Worm (Caenorhabditis elegans) whole organism, L1 larva: ENCODE measurements around the gene ctf-4.
A peak's percentile ranks its signal among the peaks of the same experiment; 100 is the strongest.

Experiments used
- Y116A8C.19 ChIP-seq: sonication (generic microtip); optimal IDR thresholded peaks from 2 replicates; lab custom pipeline; 2016; ENCODE audit warnings: missing compliant biosample characterization, missing genetic modification characterization, borderline replicate concordance
- alr-1 ChIP-seq: fragments of 200-800 bp; sonication (Bioruptor generic); optimal IDR thresholded peaks from 2 replicates; lab custom pipeline; 2018; ENCODE audit warnings: borderline replicate concordance, mild to moderate bottlenecking, missing genetic modification characterization, missing compliant biosample characterization
- blmp-1 ChIP-seq: fragments of 150-350 bp; optimal IDR thresholded peaks from 2 replicates; lab custom pipeline; 2014; ENCODE audit warnings: missing biosample characterization, missing genetic modification characterization
- ceh-63 ChIP-seq: fragments of 200-800 bp; sonication (Bioruptor generic); optimal IDR thresholded peaks from 2 replicates; lab custom pipeline; 2018; ENCODE audit warnings: mild to moderate bottlenecking, missing genetic modification characterization, missing compliant biosample characterization
- ceh-8 ChIP-seq: fragments of 200-800 bp; sonication (Bioruptor generic); optimal IDR thresholded peaks from 2 replicates; lab custom pipeline; 2018; ENCODE audit warnings: mild to moderate bottlenecking, missing genetic modification characterization, moderate library complexity, missing compliant biosample characterization
- ceh-88 ChIP-seq: fragments of 200-800 bp; sonication (Bioruptor generic); IDR thresholded peaks from 2 replicates; pipeline ENCODE4 v1.3.6; 2022; ENCODE audit warnings: missing genetic modification characterization, missing compliant biosample characterization
- ceh-90 ChIP-seq: sonication (generic microtip); optimal IDR thresholded peaks from 2 replicates; lab custom pipeline; 2016; ENCODE audit warnings: missing genetic modification characterization, missing compliant biosample characterization
- ces-1 ChIP-seq: fragments of 150-350 bp; optimal IDR thresholded peaks from 2 replicates; lab custom pipeline; 2014; ENCODE audit warnings: missing biosample characterization, missing genetic modification reagents, missing genetic modification characterization
- efl-1 ChIP-seq, 4 experiments: fragments of 150-350 bp; optimal IDR thresholded peaks in 3 of 4; peaks in 1 of 4; 1 replicate in 1 of 4; 2 replicates in 3 of 4; lab custom pipeline; 2014; ENCODE audit warnings: missing biosample characterization in 2 of 4, missing genetic modification characterization in 2 of 4, missing genetic modification reagents in 2 of 4
- egl-27 ChIP-seq, 2 experiments: fragments of 150-350 bp in 1 of 2; sonication (generic microtip); optimal IDR thresholded peaks; 3 replicates each; lab custom pipeline; 2017 to 2018; ENCODE audit warnings: missing biosample characterization in 2 of 2, missing genetic modification characterization in 2 of 2, missing genetic modification reagents in 2 of 2
- elt-3 ChIP-seq, 6 experiments: fragments of 150-350 bp in 1 of 6; sonication (generic microtip); optimal IDR thresholded peaks; 2 replicates each; lab custom pipeline; 2017 to 2018; ENCODE audit warnings: missing biosample characterization in 6 of 6, missing genetic modification characterization in 6 of 6, inconsistent platforms in 1 of 6
- fkh-4 ChIP-seq: sonication (generic microtip); optimal IDR thresholded peaks from 2 replicates; lab custom pipeline; 2016; ENCODE audit warnings: missing compliant biosample characterization, missing genetic modification characterization, borderline replicate concordance
- fos-1 ChIP-seq: fragments of 150-350 bp; optimal IDR thresholded peaks from 2 replicates; lab custom pipeline; 2014; ENCODE audit warnings: missing biosample characterization, missing genetic modification characterization
- grh-1 ChIP-seq: fragments of 200-800 bp; sonication (Bioruptor generic); IDR thresholded peaks from 2 replicates; pipeline ENCODE4 v1.3.6; 2022; ENCODE audit warnings: missing genetic modification reagents, missing genetic modification characterization, missing compliant biosample characterization
- hlh-4 ChIP-seq: sonication (generic microtip); optimal IDR thresholded peaks from 2 replicates; lab custom pipeline; 2016; ENCODE audit warnings: mild to moderate bottlenecking, missing genetic modification characterization, missing compliant biosample characterization
- hpl-2 ChIP-seq: fragments of 150-350 bp; optimal IDR thresholded peaks from 2 replicates; lab custom pipeline; 2014; ENCODE audit warnings: missing biosample characterization, missing genetic modification reagents, missing genetic modification characterization
- irx-1 ChIP-seq: sonication (generic microtip); optimal IDR thresholded peaks from 2 replicates; lab custom pipeline; 2016; ENCODE audit warnings: missing genetic modification characterization, missing compliant biosample characterization
- isw-1 ChIP-seq: fragments of 200-800 bp; sonication (Bioruptor generic); IDR thresholded peaks from 2 replicates; pipeline ENCODE4 v1.3.6; 2022; ENCODE audit warnings: missing genetic modification characterization, missing compliant biosample characterization
- jun-1 ChIP-seq: fragments of 150-350 bp; optimal IDR thresholded peaks from 2 replicates; lab custom pipeline; 2014; ENCODE audit warnings: missing biosample characterization, missing genetic modification reagents, missing genetic modification characterization
- lin-14 ChIP-seq: fragments of 200-800 bp; sonication (Bioruptor generic); optimal IDR thresholded peaks from 2 replicates; lab custom pipeline; 2018; ENCODE audit warnings: mild to moderate bottlenecking, missing genetic modification characterization, moderate library complexity, missing compliant biosample characterization
- lin-15B ChIP-seq: fragments of 150-350 bp; sonication (generic microtip); optimal IDR thresholded peaks from 3 replicates; lab custom pipeline; 2014; ENCODE audit warnings: missing biosample characterization, missing genetic modification characterization
- lin-35 ChIP-seq, 2 experiments: fragments of 150-350 bp; optimal IDR thresholded peaks; 2 replicates each; lab custom pipeline; 2014; ENCODE audit warnings: missing biosample characterization in 2 of 2, missing genetic modification characterization in 2 of 2, missing genetic modification reagents in 2 of 2
- lsy-2 ChIP-seq, 2 experiments: fragments of 150-350 bp; optimal IDR thresholded peaks; 2 replicates each; lab custom pipeline; 2014; ENCODE audit warnings: missing biosample characterization in 2 of 2, missing genetic modification characterization in 2 of 2
- mab-9 ChIP-seq: fragments of 200-800 bp; sonication (Bioruptor generic); IDR thresholded peaks from 2 replicates; pipeline ENCODE4 v1.3.6; 2022; ENCODE audit warnings: missing genetic modification reagents, missing genetic modification characterization, missing compliant biosample characterization
- mdl-1 ChIP-seq, 2 experiments: fragments of 150-350 bp; optimal IDR thresholded peaks; 2 replicates each; lab custom pipeline; 2014 to 2017; ENCODE audit warnings: missing biosample characterization in 2 of 2, missing genetic modification characterization in 2 of 2, inconsistent platforms in 1 of 2
- mef-2 ChIP-seq: fragments of 150-350 bp; optimal IDR thresholded peaks from 2 replicates; lab custom pipeline; 2014; ENCODE audit warnings: missing biosample characterization, missing genetic modification characterization
- mep-1 ChIP-seq: fragments of 150-350 bp; optimal IDR thresholded peaks from 2 replicates; lab custom pipeline; 2014; ENCODE audit warnings: missing biosample characterization, missing genetic modification characterization
- nhr-11 ChIP-seq: fragments of 150-350 bp; optimal IDR thresholded peaks from 2 replicates; lab custom pipeline; 2014; ENCODE audit warnings: missing biosample characterization, missing genetic modification characterization
- nhr-19 ChIP-seq: fragments of 200-800 bp; sonication (Bioruptor generic); conservative IDR thresholded peaks from 2 replicates; pipeline ENCODE4 v1.3.6; 2022; ENCODE audit warnings: missing genetic modification characterization, missing compliant biosample characterization
- nhr-237 ChIP-seq: fragments of 150-350 bp; optimal IDR thresholded peaks from 2 replicates; lab custom pipeline; 2014; ENCODE audit warnings: missing biosample characterization, missing genetic modification characterization
- nhr-28 ChIP-seq: fragments of 150-350 bp; optimal IDR thresholded peaks from 2 replicates; lab custom pipeline; 2014; ENCODE audit warnings: missing biosample characterization, missing genetic modification characterization
- nhr-77 ChIP-seq: fragments of 150-350 bp; optimal IDR thresholded peaks from 2 replicates; lab custom pipeline; 2014; ENCODE audit warnings: missing biosample characterization, missing genetic modification characterization
- nhr-90 ChIP-seq: sonication (generic microtip); optimal IDR thresholded peaks from 2 replicates; lab custom pipeline; 2016; ENCODE audit warnings: mild to moderate bottlenecking, missing genetic modification characterization, missing compliant biosample characterization; ENCODE audit not compliant: poor library complexity
- pag-3 ChIP-seq: sonication (generic microtip); optimal IDR thresholded peaks from 2 replicates; lab custom pipeline; 2017; ENCODE audit warnings: missing genetic modification characterization, mild to moderate bottlenecking, missing compliant biosample characterization, antibody characterized with exemption, borderline replicate concordance; ENCODE audit not compliant: insufficient read depth
- pax-3 ChIP-seq: fragments of 200-800 bp; sonication (Bioruptor generic); optimal IDR thresholded peaks from 2 replicates; lab custom pipeline; 2018; ENCODE audit warnings: mild to moderate bottlenecking, missing genetic modification characterization, moderate library complexity, missing compliant biosample characterization
- pqm-1 ChIP-seq: sonication (generic microtip); optimal IDR thresholded peaks from 3 replicates; lab custom pipeline; 2017; ENCODE audit warnings: missing biosample characterization, missing genetic modification characterization
- skn-1 ChIP-seq: fragments of 150-350 bp; optimal IDR thresholded peaks from 2 replicates; lab custom pipeline; 2014; ENCODE audit warnings: missing biosample characterization, missing genetic modification characterization
- snpc-4 ChIP-seq: fragments of 150-350 bp; optimal IDR thresholded peaks from 2 replicates; lab custom pipeline; 2014; ENCODE audit warnings: missing biosample characterization, missing genetic modification characterization
- sox-4 ChIP-seq: sonication (generic microtip); optimal IDR thresholded peaks from 2 replicates; lab custom pipeline; 2016; ENCODE audit warnings: missing genetic modification characterization, missing compliant biosample characterization
- sptf-1 ChIP-seq: fragments of 150-350 bp; optimal IDR thresholded peaks from 2 replicates; lab custom pipeline; 2014; ENCODE audit warnings: missing biosample characterization, missing genetic modification characterization
- swsn-7 ChIP-seq: sonication (generic microtip); optimal IDR thresholded peaks from 2 replicates; lab custom pipeline; 2016; ENCODE audit warnings: missing genetic modification characterization, missing compliant biosample characterization
- tbx-2 ChIP-seq: sonication (generic microtip); optimal IDR thresholded peaks from 2 replicates; lab custom pipeline; 2016; ENCODE audit warnings: missing genetic modification characterization, missing compliant biosample characterization
- unc-130 ChIP-seq: fragments of 150-350 bp; optimal IDR thresholded peaks from 2 replicates; lab custom pipeline; 2017; ENCODE audit warnings: missing biosample characterization, missing genetic modification characterization, inconsistent platforms
- unc-62 ChIP-seq: fragments of 150-350 bp; optimal IDR thresholded peaks from 2 replicates; lab custom pipeline; 2014; ENCODE audit warnings: missing biosample characterization, missing genetic modification reagents, missing genetic modification characterization
- unc-86 ChIP-seq: sonication (generic microtip); optimal IDR thresholded peaks from 2 replicates; lab custom pipeline; 2016; ENCODE audit warnings: missing genetic modification characterization, missing compliant biosample characterization
- unc-98 ChIP-seq: fragments of 200-800 bp; sonication (Bioruptor generic); IDR thresholded peaks from 2 replicates; pipeline ENCODE4 v1.3.6; 2022; ENCODE audit warnings: missing genetic modification characterization, missing compliant biosample characterization
- vab-15 ChIP-seq: sonication (generic microtip); optimal IDR thresholded peaks from 2 replicates; lab custom pipeline; 2017; ENCODE audit warnings: missing genotype, mild to moderate bottlenecking, missing genetic modification characterization, missing compliant biosample characterization
- xbp-1 ChIP-seq: sonication (generic microtip); optimal IDR thresholded peaks from 2 replicates; lab custom pipeline; 2016; ENCODE audit warnings: missing genetic modification characterization, missing compliant biosample characterization
- zag-1 ChIP-seq: fragments of 150-350 bp; optimal IDR thresholded peaks from 2 replicates; lab custom pipeline; 2014; ENCODE audit warnings: missing biosample characterization, missing genetic modification characterization
- ztf-11 ChIP-seq, 2 experiments: sonication (generic microtip); optimal IDR thresholded peaks; 2 replicates each; lab custom pipeline; 2016 to 2017; ENCODE audit warnings: missing genetic modification characterization in 2 of 2, missing biosample characterization in 1 of 2, missing compliant biosample characterization in 1 of 2
- ztf-4 ChIP-seq: fragments of 150-350 bp; optimal IDR thresholded peaks from 2 replicates; lab custom pipeline; 2014; ENCODE audit warnings: missing biosample characterization, missing genetic modification characterization

ctf-4 gene

ce11 chrV:10951655-10952278, 13.6 kb downstream of the ctf-4 start, which contains the start of gene F17C11.4:
Gene F17C11.4 (plus strand): TSS chrV:10951860.
- TF ChIP-seq unc-98 (GFP tag; lab: Robert Waterston, UW), result peak; percentile 57; the same call in 1 of the 2 replicates
- peak; percentile 70 for TF ChIP-seq pag-3 (tag; lab: Kevin White, UChicago)
- peak; percentile 2 for TF ChIP-seq nhr-77
- no peak for TF ChIP-seq pqm-1
- no peak for TF ChIP-seq unc-62 (GFP tag; lab: Kevin White, UChicago)
- TF ChIP-seq ceh-63 (GFP tag; lab: Kevin White, UChicago), result no peak
- 0 out of 2 replicates have a peak, but pooled peaks have one; percentile 17 for TF ChIP-seq ceh-88 (GFP tag; lab: Robert Waterston, UW)
- peak; percentile 96 for TF ChIP-seq nhr-19 (GFP tag; lab: Robert Waterston, UW)
- TF ChIP-seq ztf-4 (tag; lab: Kevin White, UChicago), result peak; percentile 84
- no peak for TF ChIP-seq lin-15B (tag; lab: Kevin White, UChicago)
- TF ChIP-seq isw-1, result peak; percentile 12; the same call in 1 of the 2 replicates
- TF ChIP-seq mep-1 (tag; lab: Kevin White, UChicago), result peak; percentile 75
- TF ChIP-seq nhr-11 (tag; lab: Kevin White, UChicago), result peak; percentile 42
- no peak for TF ChIP-seq sox-4 (tag; lab: Kevin White, UChicago)
- TF ChIP-seq swsn-7, result peak; percentile 77
- peak; percentile 59 to 60 for TF ChIP-seq egl-27 (tag; optimal IDR thresholded peaks at IDR 0.05; lab: Kevin White, UChicago)
- no peak for TF ChIP-seq hlh-4 (tag; lab: Kevin White, UChicago)
- TF ChIP-seq ces-1, result no peak
- peak; percentile 80 to 81 for TF ChIP-seq lsy-2 (tag; optimal IDR thresholded peaks at IDR 0.05; lab: Kevin White, UChicago)
- peak; percentile 71 for TF ChIP-seq snpc-4 (tag; lab: Kevin White, UChicago)
- no peak for TF ChIP-seq ztf-11 (tag; optimal IDR thresholded peaks at IDR 0.05; lab: Kevin White, UChicago)
- peak; percentile 74 for TF ChIP-seq xbp-1
- peak; percentile 96 for TF ChIP-seq lin-14
- TF ChIP-seq nhr-90 (tag; lab: Kevin White, UChicago), result peak; percentile 83
- TF ChIP-seq sptf-1 (tag; lab: Kevin White, UChicago), result no peak
- no peak for TF ChIP-seq hpl-2 (GFP tag; lab: Kevin White, UChicago)
- TF ChIP-seq pax-3 (tag; lab: Kevin White, UChicago), result no peak
- peak; percentile 88 for TF ChIP-seq tbx-2 (tag; lab: Kevin White, UChicago)
- TF ChIP-seq alr-1 (tag; lab: Kevin White, UChicago), result no peak
- peak in 2 of 6 experiments; percentile 39 to 84 for TF ChIP-seq elt-3 (tag; optimal IDR thresholded peaks at IDR 0.05; lab: Kevin White, UChicago)
- no peak for TF ChIP-seq zag-1 (tag; lab: Kevin White, UChicago)
- TF ChIP-seq fos-1 (tag; lab: Kevin White, UChicago), result peak; percentile 47
- TF ChIP-seq nhr-28, result no peak
- no peak for TF ChIP-seq ceh-90 (tag; lab: Kevin White, UChicago)
- peak; percentile 59 for TF ChIP-seq ceh-8 (GFP tag; lab: Kevin White, UChicago)
- no peak for TF ChIP-seq Y116A8C.19 (tag; lab: Kevin White, UChicago)
- TF ChIP-seq fkh-4 (tag; lab: Kevin White, UChicago), result no peak
- TF ChIP-seq mef-2 (tag; lab: Kevin White, UChicago), result peak; percentile 62
- no peak for TF ChIP-seq nhr-237 (tag; lab: Kevin White, UChicago)
- no peak for TF ChIP-seq grh-1 (GFP tag; lab: Robert Waterston, UW)
- peak; percentile 72 for TF ChIP-seq irx-1 (tag; lab: Kevin White, UChicago)
- TF ChIP-seq mdl-1 (tag; optimal IDR thresholded peaks at IDR 0.05; lab: Kevin White, UChicago), result peak in 1 of 2 experiments; percentile 97
- TF ChIP-seq efl-1 (optimal IDR thresholded peaks at IDR 0.05; lab: Kevin White, UChicago), result peak; percentile 43 to 51
- TF ChIP-seq efl-1 (GFP tag; optimal IDR thresholded peaks at IDR 0.05 in 1 of 2; lab: Kevin White, UChicago), result peak; percentile 43 to 94
- TF ChIP-seq mab-9 (GFP tag; lab: Robert Waterston, UW), result peak; percentile 54; the same call in 1 of the 2 replicates
- TF ChIP-seq skn-1 (tag; lab: Kevin White, UChicago), result peak; percentile 35
- peak; percentile 98 for TF ChIP-seq unc-130 (tag; lab: Kevin White, UChicago)
- peak; percentile 98 for TF ChIP-seq vab-15 (tag; lab: Kevin White, UChicago)
- peak; percentile 64 for TF ChIP-seq jun-1 (tag; lab: Kevin White, UChicago)
- peak; percentile 93 for TF ChIP-seq blmp-1
- peak; percentile 56 for TF ChIP-seq unc-86 (tag; lab: Kevin White, UChicago)
- TF ChIP-seq lin-35 (GFP tag; optimal IDR thresholded peaks at IDR 0.05; lab: Kevin White, UChicago), result peak; percentile 69 to 78
